Worm (Caenorhabditis elegans) whole organism, young adult: ENCODE data around the gene F25B5.5.

Source experiments
- hlh-26 ChIP-seq: fragments of 200-800 bp; sonication (Bioruptor generic); conservative IDR thresholded peaks from 2 replicates; pipeline ENCODE4 v1.3.6; 2022; ENCODE audit warnings: missing genetic modification reagents, missing genetic modification characterization, missing compliant biosample characterization
- hmg-1.2 ChIP-seq: fragments of 200-800 bp; sonication (Bioruptor generic); IDR thresholded peaks from 2 replicates; pipeline ENCODE4 v1.3.6; 2022; ENCODE audit warnings: missing genetic modification reagents, missing genetic modification characterization, missing compliant biosample characterization
- sea-2 ChIP-seq: fragments of 200-800 bp; sonication (Bioruptor generic); IDR thresholded peaks from 2 replicates; pipeline ENCODE4 v1.3.6; 2022; ENCODE audit warnings: missing genetic modification characterization, missing compliant biosample characterization
- unc-62 ChIP-seq: fragments of 150-350 bp; optimal IDR thresholded peaks from 2 replicates; lab custom pipeline; 2014; ENCODE audit warnings: missing biosample characterization, missing genetic modification reagents, missing genetic modification characterization
- ztf-18 ChIP-seq: sonication (generic microtip); optimal IDR thresholded peaks from 2 replicates; lab custom pipeline; 2016; ENCODE audit warnings: missing genotype, mild to moderate bottlenecking, missing genetic modification characterization, missing compliant biosample characterization

DNA sequence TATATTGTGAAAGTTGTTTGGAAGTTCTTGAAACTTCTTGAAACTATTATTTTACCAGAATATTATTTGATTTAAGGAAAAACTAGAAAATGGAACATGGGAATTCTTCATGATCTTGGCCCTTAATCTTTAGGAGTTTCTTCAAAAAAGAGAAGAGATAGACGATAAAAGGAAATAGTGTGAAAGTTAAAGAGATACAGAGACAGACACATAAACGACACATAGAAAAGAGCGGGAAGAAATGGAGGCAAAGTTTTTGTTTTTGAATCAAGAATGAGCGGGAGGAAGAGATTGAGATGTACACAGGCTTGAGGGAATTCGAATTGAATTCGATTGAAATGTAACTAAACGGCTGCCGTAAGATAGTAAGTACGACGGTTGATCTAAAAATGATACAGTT, 48.5 kb downstream of the F25B5.5 start:
- TF ChIP-seq sea-2 (no peak), unc-62 (GFP tag; lab: Kevin White, UChicago) (no peak), ztf-18 (no peak), hlh-26 (no peak), hmg-1.2 (GFP tag; lab: Robert Waterston, UW) (no peak)
